Worm (Caenorhabditis elegans) whole organism, young adult: Measurements from ENCODE around the gene srgp-1.
A peak's percentile ranks its signal among the peaks of the same experiment; 100 is the strongest.

ENCODE experiments used
- B0035.1 ChIP-seq: sonication (generic microtip); optimal IDR thresholded peaks from 2 replicates; lab custom pipeline; 2016; ENCODE audit warnings: missing genetic modification characterization, mild to moderate bottlenecking, missing compliant biosample characterization, missing genotype, missing genetic modification reagents
- B0336.3 ChIP-seq: fragments of 200-800 bp; sonication (Bioruptor generic); IDR thresholded peaks from 2 replicates; pipeline ENCODE4 v1.3.6; 2022; ENCODE audit warnings: missing genetic modification characterization, missing compliant biosample characterization
- F57C9.4 ChIP-seq: sonication (generic microtip); optimal IDR thresholded peaks from 2 replicates; lab custom pipeline; 2017; ENCODE audit warnings: mild to moderate bottlenecking, missing genetic modification characterization, missing compliant biosample characterization
- K12H6.12 ChIP-seq: fragments of 200-800 bp; sonication (Bioruptor generic); optimal IDR thresholded peaks from 2 replicates; lab custom pipeline; 2018; ENCODE audit warnings: mild to moderate bottlenecking, missing genetic modification characterization, missing compliant biosample characterization
- Y53G8AR.9 ChIP-seq: fragments of 200-800 bp; sonication (Bioruptor generic); conservative IDR thresholded peaks from 2 replicates; pipeline ENCODE4 v1.3.6; 2022; ENCODE audit warnings: missing genetic modification reagents, missing genetic modification characterization, missing compliant biosample characterization
- Y56A3A.18 ChIP-seq: fragments of 200-800 bp; sonication (Bioruptor generic); IDR thresholded peaks from 2 replicates; pipeline ENCODE4 v1.3.6; 2022; ENCODE audit warnings: missing genetic modification reagents, missing genetic modification characterization, missing compliant biosample characterization
- Y67H2A.10 ChIP-seq: fragments of 200-800 bp; sonication (Bioruptor generic); conservative IDR thresholded peaks from 2 replicates; pipeline ENCODE4 v1.3.6; 2022; ENCODE audit warnings: missing genetic modification reagents, missing genetic modification characterization, missing compliant biosample characterization
- attf-6 ChIP-seq: fragments of 200-800 bp; sonication (Bioruptor generic); IDR thresholded peaks from 2 replicates; pipeline ENCODE4 v1.3.6; 2022; ENCODE audit warnings: missing genetic modification reagents, missing genetic modification characterization, missing compliant biosample characterization
- cebp-1 ChIP-seq, 2 experiments: fragments of 200-800 bp in 1 of 2; sonication (Bioruptor generic) in 1 of 2; sonication (generic microtip) in 1 of 2; IDR thresholded peaks in 1 of 2; optimal IDR thresholded peaks in 1 of 2; 2 replicates each; pipeline versions ENCODE4 v1.3.6 to Lab custom; 2017 to 2022; ENCODE audit warnings: missing compliant biosample characterization in 2 of 2, missing genetic modification characterization in 2 of 2, mild to moderate bottlenecking in 1 of 2, missing genetic modification reagents in 1 of 2, moderate library complexity in 1 of 2
- ceh-100 ChIP-seq: fragments of 200-800 bp; sonication (Bioruptor generic); IDR thresholded peaks from 2 replicates; pipeline ENCODE4 v1.3.6; 2022; ENCODE audit warnings: missing genetic modification reagents, missing genetic modification characterization, missing compliant biosample characterization
- ekl-4 ChIP-seq: fragments of 200-800 bp; sonication (Bioruptor generic); IDR thresholded peaks from 2 replicates; pipeline ENCODE4 v1.3.6; 2022; ENCODE audit warnings: missing genetic modification reagents, missing genetic modification characterization, missing compliant biosample characterization
- fkh-3 ChIP-seq: sonication (generic microtip); optimal IDR thresholded peaks from 2 replicates; lab custom pipeline; 2016; ENCODE audit warnings: mild to moderate bottlenecking, missing genetic modification characterization, missing compliant biosample characterization
- gei-17 ChIP-seq: fragments of 200-800 bp; sonication (Bioruptor generic); optimal IDR thresholded peaks from 2 replicates; lab custom pipeline; 2018; ENCODE audit warnings: mild to moderate bottlenecking, missing genetic modification characterization, missing compliant biosample characterization
- hmg-20 ChIP-seq: fragments of 200-800 bp; sonication (Bioruptor generic); IDR thresholded peaks from 2 replicates; pipeline ENCODE4 v1.3.6; 2022; ENCODE audit warnings: missing genetic modification reagents, missing genetic modification characterization, missing compliant biosample characterization
- lin-35 ChIP-seq, 3 experiments: fragments of 150-350 bp in 2 of 3; sonication (generic microtip) in 1 of 3; optimal IDR thresholded peaks; 2 replicates each; lab custom pipeline; 2014 to 2018; ENCODE audit warnings: missing biosample characterization in 3 of 3, missing genetic modification characterization in 3 of 3, missing genetic modification reagents in 3 of 3
- lir-1 ChIP-seq: fragments of 200-800 bp; sonication (Bioruptor generic); conservative IDR thresholded peaks from 2 replicates; pipeline ENCODE4 v1.3.6; 2022; ENCODE audit warnings: missing genetic modification reagents, missing genetic modification characterization, missing compliant biosample characterization
- madf-10 ChIP-seq: sonication (generic microtip); optimal IDR thresholded peaks from 2 replicates; lab custom pipeline; 2016; ENCODE audit warnings: mild to moderate bottlenecking, missing genetic modification characterization, missing compliant biosample characterization
- madf-3 ChIP-seq: fragments of 200-800 bp; sonication (Bioruptor generic); IDR thresholded peaks from 2 replicates; pipeline ENCODE4 v1.3.6; 2022; ENCODE audit warnings: missing genetic modification reagents, missing genetic modification characterization, missing compliant biosample characterization
- madf-6 ChIP-seq: fragments of 200-800 bp; sonication (Bioruptor generic); IDR thresholded peaks from 2 replicates; pipeline ENCODE4 v1.3.6; 2022; ENCODE audit warnings: missing genetic modification reagents, missing genetic modification characterization, missing compliant biosample characterization
- nhr-179 ChIP-seq: sonication (generic microtip); optimal IDR thresholded peaks from 2 replicates; lab custom pipeline; 2016; ENCODE audit warnings: mild to moderate bottlenecking, missing genetic modification characterization, missing compliant biosample characterization
- nhr-27 ChIP-seq: fragments of 200-800 bp; sonication (Bioruptor generic); optimal IDR thresholded peaks from 2 replicates; lab custom pipeline; 2018; ENCODE audit warnings: mild to moderate bottlenecking, missing genetic modification characterization, moderate library complexity, missing compliant biosample characterization
- pbrm-1 ChIP-seq: fragments of 200-800 bp; sonication (Bioruptor generic); IDR thresholded peaks from 2 replicates; pipeline ENCODE4 v1.3.6; 2022; ENCODE audit warnings: missing genetic modification reagents, missing genetic modification characterization, missing compliant biosample characterization
- sea-2 ChIP-seq: fragments of 200-800 bp; sonication (Bioruptor generic); IDR thresholded peaks from 2 replicates; pipeline ENCODE4 v1.3.6; 2022; ENCODE audit warnings: missing genetic modification characterization, missing compliant biosample characterization
- snpc-1.3 ChIP-seq: sonication (generic microtip); optimal IDR thresholded peaks from 2 replicates; lab custom pipeline; 2017; ENCODE audit warnings: missing genetic modification characterization, mild to moderate bottlenecking, missing compliant biosample characterization, antibody characterized with exemption, moderate library complexity, missing genotype, missing genetic modification reagents; ENCODE audit not compliant: insufficient read depth
- somi-1 ChIP-seq: fragments of 200-800 bp; sonication (Bioruptor generic); optimal IDR thresholded peaks from 2 replicates; lab custom pipeline; 2018; ENCODE audit warnings: mild to moderate bottlenecking, missing genetic modification characterization, missing compliant biosample characterization
- unc-62 ChIP-seq: fragments of 150-350 bp; optimal IDR thresholded peaks from 2 replicates; lab custom pipeline; 2014; ENCODE audit warnings: missing biosample characterization, missing genetic modification reagents, missing genetic modification characterization
- zfh-2 ChIP-seq: fragments of 200-800 bp; sonication (Bioruptor generic); conservative IDR thresholded peaks from 2 replicates; pipeline ENCODE4 v1.3.6; 2022; ENCODE audit warnings: missing genetic modification reagents, missing genetic modification characterization, missing compliant biosample characterization
- ztf-18 ChIP-seq: sonication (generic microtip); optimal IDR thresholded peaks from 2 replicates; lab custom pipeline; 2016; ENCODE audit warnings: missing genotype, mild to moderate bottlenecking, missing genetic modification characterization, missing compliant biosample characterization

srgp-1 gene

DNA sequence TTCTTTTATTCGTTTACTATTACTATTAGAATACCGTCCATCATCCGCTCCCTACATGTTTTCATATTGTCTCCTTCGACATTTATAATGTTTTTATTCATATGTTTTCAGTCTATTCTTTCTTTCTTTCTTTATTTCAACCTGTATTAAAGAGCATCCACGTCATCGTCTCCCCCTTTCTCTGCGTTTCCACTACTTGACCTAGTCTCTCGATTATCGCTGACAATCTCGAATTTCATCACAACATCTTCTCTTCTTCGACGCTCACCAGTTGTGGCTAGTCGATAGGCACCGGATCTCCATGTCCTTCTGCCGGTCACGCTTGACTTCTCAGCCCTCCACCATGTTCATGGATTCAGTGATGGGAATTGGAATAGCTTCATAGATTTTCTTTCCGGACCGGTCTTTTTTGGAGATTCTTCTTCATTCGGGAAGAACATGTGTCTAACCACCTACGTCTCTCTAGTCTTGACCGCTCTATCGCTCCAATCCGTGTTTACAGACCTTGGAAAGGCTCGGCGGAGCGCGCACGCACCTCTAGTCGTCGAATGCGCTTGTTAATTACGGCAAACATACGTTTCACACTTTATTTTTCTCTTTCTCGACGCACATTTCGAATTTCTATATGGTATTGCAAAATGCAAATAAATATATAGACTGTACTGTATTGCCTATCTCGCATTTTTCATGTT, 1.9 kb upstream of the srgp-1 start:
- TF ChIP-seq hmg-20 (GFP tag; lab: Robert Waterston, UW), result no peak
- TF ChIP-seq madf-3 (GFP tag; lab: Robert Waterston, UW), result peak; percentile 52; the same call in 1 of the 2 replicates
- TF ChIP-seq cebp-1 (GFP tag; IDR thresholded peaks at IDR 0.05; lab: Robert Waterston, UW), result no peak
- TF ChIP-seq cebp-1 (tag; optimal IDR thresholded peaks at IDR 0.05; lab: Kevin White, UChicago), result peak; percentile 4

ce11 chrIV:11569795-11570194, 505 bp upstream of the srgp-1 start:
- TF ChIP-seq madf-3 (GFP tag; lab: Robert Waterston, UW), result no peak

- TF ChIP-seq somi-1 (GFP tag; lab: Kevin White, UChicago), result peak; percentile 2
- no peak for TF ChIP-seq K12H6.12 (tag; lab: Kevin White, UChicago)
- 0 out of 2 replicates have a peak, but pooled peaks have one; percentile 4 for TF ChIP-seq zfh-2
- peak; percentile 18; the same call in 1 of the 2 replicates for TF ChIP-seq ekl-4 (GFP tag; lab: Robert Waterston, UW)
These were observed 1.1 kb downstream of the srgp-1 start for ce11 chrIV:11571374-11571839.

- TF ChIP-seq madf-10 (tag; lab: Kevin White, UChicago), result no peak
- TF ChIP-seq, all 124 proteins: peak for 0
These were observed 2.2 kb downstream of the srgp-1 start for ce11 chrIV:11572524-11572923.

ce11 chrIV:11574331-11574730, 4.0 kb downstream of the srgp-1 start:
- TF ChIP-seq B0336.3 (GFP tag; lab: Robert Waterston, UW) (no peak), B0035.1 (tag; lab: Kevin White, UChicago) (no peak), Y56A3A.18 (GFP tag; lab: Robert Waterston, UW) (no peak), nhr-27 (tag; lab: Kevin White, UChicago) (no peak), snpc-1.3 (tag; lab: Kevin White, UChicago) (no peak), cebp-1 (GFP tag; IDR thresholded peaks at IDR 0.05; lab: Robert Waterston, UW) (no peak), cebp-1 (tag; optimal IDR thresholded peaks at IDR 0.05; lab: Kevin White, UChicago) (no peak), madf-6 (no peak), fkh-3 (tag; lab: Kevin White, UChicago) (no peak)
- TF ChIP-seq, all 124 proteins: peak for 0

DNA sequence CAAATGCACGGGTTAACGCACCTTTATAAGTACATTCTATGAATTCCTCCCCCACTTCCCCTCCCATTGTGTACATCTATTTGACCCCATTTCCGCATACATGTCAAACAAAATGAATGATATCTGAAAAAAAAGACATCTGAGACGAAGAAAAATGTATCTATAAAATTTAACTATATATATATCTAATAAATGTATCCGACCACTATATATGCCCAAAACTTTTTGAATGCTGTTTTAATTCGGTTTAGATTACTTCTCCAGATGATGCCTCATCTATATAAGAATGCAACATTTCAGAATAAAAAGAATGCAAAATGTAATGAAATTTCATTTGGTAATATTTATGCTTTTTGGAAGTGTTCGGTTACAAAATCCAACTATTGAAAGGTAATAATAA, 8.2 kb downstream of the srgp-1 start, which contains the start of gene rib-1:
Gene rib-1 (plus strand): TSS at position 301 of the 400 bp plus-strand sequence.
- TF ChIP-seq nhr-179 (no peak), cebp-1 (GFP tag; IDR thresholded peaks at IDR 0.05; lab: Robert Waterston, UW) (no peak), cebp-1 (tag; optimal IDR thresholded peaks at IDR 0.05; lab: Kevin White, UChicago) (no peak), lir-1 (GFP tag; lab: Robert Waterston, UW) (no peak), attf-6 (GFP tag; lab: Robert Waterston, UW) (no peak), pbrm-1 (GFP tag; lab: Robert Waterston, UW) (no peak), Y67H2A.10 (GFP tag; lab: Robert Waterston, UW) (no peak), ceh-100 (GFP tag; lab: Robert Waterston, UW) (no peak), lin-35 (GFP tag; optimal IDR thresholded peaks at IDR 0.05; lab: Kevin White, UChicago) (no peak), Y53G8AR.9 (GFP tag; lab: Robert Waterston, UW) (no peak), unc-62 (GFP tag; lab: Kevin White, UChicago) (no peak), ztf-18 (tag; lab: Kevin White, UChicago) (no peak), gei-17 (GFP tag; lab: Kevin White, UChicago) (no peak), sea-2 (GFP tag; lab: Robert Waterston, UW) (no peak), F57C9.4 (tag; lab: Kevin White, UChicago) (no peak)
